Fruit fly (Drosophila melanogaster): ENCODE data around the gene CG45690.

CG45690 gene

DNA sequence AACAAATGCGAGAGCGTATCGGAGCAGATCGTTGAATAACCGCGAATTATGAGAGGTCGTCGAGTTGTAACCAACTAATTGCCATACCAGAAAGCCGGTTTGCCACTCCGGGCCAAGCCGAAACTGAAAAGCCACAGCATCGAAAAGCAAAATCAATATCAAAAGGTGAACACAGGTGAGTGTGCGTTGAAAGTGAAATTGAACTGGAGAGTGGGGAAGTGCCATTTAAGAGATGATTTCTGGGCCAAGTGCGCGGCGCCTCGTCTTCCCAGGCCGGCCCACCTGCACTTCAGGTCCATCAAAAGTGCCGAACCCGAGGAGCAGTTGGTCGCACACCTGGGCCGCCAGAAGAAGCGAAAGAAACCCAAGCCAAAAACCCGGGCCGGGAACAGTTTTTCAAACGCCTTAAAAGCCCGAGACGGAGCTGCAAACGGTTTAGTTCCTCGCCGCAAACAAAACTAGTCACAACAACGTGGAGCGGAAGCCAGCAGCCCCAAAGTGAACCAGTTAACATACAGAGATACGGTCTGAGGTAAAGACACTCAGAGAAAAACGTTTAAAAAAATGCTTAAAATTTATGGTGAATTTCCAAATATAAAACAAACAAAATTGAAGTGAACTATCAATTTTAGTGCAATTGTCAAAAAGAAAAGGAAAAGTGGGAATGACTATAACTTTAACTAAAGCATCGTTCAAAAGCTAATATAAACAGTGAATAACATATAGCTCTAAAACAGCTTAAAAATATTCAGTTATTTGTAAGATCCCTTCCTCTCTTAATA lies 19.0 kb downstream of the CG45690 start, which contains the start of gene CG17104 (continued):
- TF ChIP-seq Asciz (GFP tag; optimal IDR thresholded peaks at IDR 0.05) (peak; percentile 17), C15 (GFP tag; IDR thresholded peaks at IDR 0.05) (no peak), ato (GFP tag; IDR thresholded peaks at IDR 0.05; ENCODE audit: partially characterized antibody) (no peak), D (optimal IDR thresholded peaks at IDR 0.05) (no peak), D (GFP tag; optimal IDR thresholded peaks at IDR 0.05) (no peak), CG7987 (GFP tag; optimal IDR thresholded peaks at IDR 0.05) (no peak), emc (GFP tag; optimal IDR thresholded peaks at IDR 0.05) (no peak), crol (GFP tag; IDR thresholded peaks at IDR 0.05) (no peak), Doc2 (GFP tag; IDR thresholded peaks at IDR 0.05) (no peak), CG12769 (tag; optimal IDR thresholded peaks at IDR 0.05) (no peak), Mes4 (GFP tag; optimal IDR thresholded peaks at IDR 0.05) (no peak), danr (GFP tag; IDR thresholded peaks at IDR 0.05) (no peak), trem (tag; optimal IDR thresholded peaks at IDR 0.05) (no peak), Dll (GFP tag; IDR thresholded peaks at IDR 0.05; ENCODE audit: partially characterized antibody) (no peak), mld (GFP tag; IDR thresholded peaks at IDR 0.05; ENCODE audit: partially characterized antibody) (no peak), CrebB (tag; optimal IDR thresholded peaks at IDR 0.05) (no peak), CG15269 (tag; optimal IDR thresholded peaks at IDR 0.05) (peak; percentile 65), fd64A (GFP tag; optimal IDR thresholded peaks at IDR 0.05) (no peak), Side (GFP tag; optimal IDR thresholded peaks at IDR 0.05) (no peak), pros (GFP tag; optimal IDR thresholded peaks at IDR 0.05) (no peak), CG11093 (GFP tag; IDR thresholded peaks at IDR 0.05) (no peak), Hr51 (GFP tag; optimal IDR thresholded peaks at IDR 0.05) (peak in 1 of 2 experiments; percentile 51), YL-1 (GFP tag; optimal IDR thresholded peaks at IDR 0.05) (no peak), stwl (tag; optimal IDR thresholded peaks at IDR 0.05) (no peak), CTCF (GFP tag; optimal IDR thresholded peaks at IDR 0.05) (no peak), Six4 (GFP tag; optimal IDR thresholded peaks at IDR 0.05) (no peak), CG13296 (GFP tag; optimal IDR thresholded peaks at IDR 0.05) (peak; percentile 14), chm (GFP tag; IDR thresholded peaks at IDR 0.05) (no peak), dysf (GFP tag; IDR thresholded peaks at IDR 0.05) (peak; percentile 43; the same call in 1 of the 3 replicates), CG3726 (GFP tag; IDR thresholded peaks at IDR 0.05) (no peak), dmrt99B (tag; optimal IDR thresholded peaks at IDR 0.05) (peak; percentile 61), CG5180 (GFP tag; optimal IDR thresholded peaks at IDR 0.05) (no peak), ash1 (GFP tag; optimal IDR thresholded peaks at IDR 0.05) (no peak), CG4854 (GFP tag; optimal IDR thresholded peaks at IDR 0.05) (no peak), CG31224 (GFP tag; IDR thresholded peaks at IDR 0.05) (no peak), wek (GFP tag; optimal IDR thresholded peaks at IDR 0.05) (no peak), chinmo (GFP tag; IDR thresholded peaks at IDR 0.05; ENCODE audit: partially characterized antibody) (no peak), Neu2 (GFP tag; optimal IDR thresholded peaks at IDR 0.05; ENCODE audit: borderline replicate concordance) (no peak), CG3847 (GFP tag; IDR thresholded peaks at IDR 0.05) (0 out of 2 replicates have a peak, but pooled peaks have one; percentile 21), Sox102F (GFP tag; optimal IDR thresholded peaks at IDR 0.05) (peak; percentile 55), CG18262 (tag; optimal IDR thresholded peaks at IDR 0.05) (no peak), Ptx1 (GFP tag; IDR thresholded peaks at IDR 0.05) (peak; percentile 36; the same call in 1 of the 2 replicates), corto (GFP tag; optimal IDR thresholded peaks at IDR 0.05) (no peak), lmd (GFP tag; IDR thresholded peaks at IDR 0.05) (no peak), ttk (GFP tag; IDR thresholded peaks at IDR 0.05) (no peak), Med (GFP tag) (peak; percentile 65), tap (tag; optimal IDR thresholded peaks at IDR 0.05) (no peak), chif (GFP tag; optimal IDR thresholded peaks at IDR 0.05) (no peak), fd102C (GFP tag; optimal IDR thresholded peaks at IDR 0.05) (no peak), CG5953 (GFP tag; IDR thresholded peaks at IDR 0.05) (no peak)

Data from whole organism, embryonic.